Fruit fly (Drosophila melanogaster) whole organism, prepupa: Measurements from ENCODE around the gene CG33721.

Experiments used
- Blimp-1 ChIP-seq: fragments of 200-800 bp; sonication (Bioruptor generic); optimal IDR thresholded peaks from 3 replicates; lab custom pipeline; 2017; ENCODE audit warnings: missing biosample characterization, missing genetic modification characterization, mild to moderate bottlenecking, moderate library complexity, missing genetic modification reagents
- CG10631 ChIP-seq: fragments of 200-800 bp; sonication (Bioruptor generic); optimal IDR thresholded peaks from 2 replicates; lab custom pipeline; 2016; ENCODE audit warnings: missing biosample characterization, missing genetic modification characterization
- CG11294 ChIP-seq: fragments of 200-800 bp; sonication (Bioruptor generic); IDR thresholded peaks from 2 replicates; pipeline ENCODE4 v1.3.6; 2022; ENCODE audit warnings: missing biosample characterization, missing genetic modification characterization
- CG11902 ChIP-seq: fragments of 200-800 bp; sonication (Bioruptor generic); optimal IDR thresholded peaks from 3 replicates; lab custom pipeline; 2016; ENCODE audit warnings: missing biosample characterization, missing genetic modification characterization
- CG15336 ChIP-seq: fragments of 200-800 bp; sonication (Bioruptor generic); IDR thresholded peaks from 2 replicates; pipeline ENCODE4 v1.3.6; 2022; ENCODE audit warnings: missing biosample characterization, missing genetic modification characterization
- CG16779 ChIP-seq: fragments of 200-800 bp; sonication (Bioruptor generic); optimal IDR thresholded peaks from 3 replicates; lab custom pipeline; 2017; ENCODE audit warnings: missing biosample characterization, mild to moderate bottlenecking, missing genetic modification characterization
- CG3032 ChIP-seq: fragments of 200-800 bp; optimal IDR thresholded peaks from 2 replicates; lab custom pipeline; 2019; ENCODE audit warnings: missing biosample characterization, mild to moderate bottlenecking, missing genetic modification characterization, moderate library complexity
- CG31627 ChIP-seq: fragments of 200-800 bp; sonication (Bioruptor generic); optimal IDR thresholded peaks from 3 replicates; lab custom pipeline; 2016; ENCODE audit warnings: missing biosample characterization, missing genetic modification characterization
- CG32006 ChIP-seq: fragments of 200-800 bp; sonication (Bioruptor generic); optimal IDR thresholded peaks from 3 replicates; lab custom pipeline; 2017; ENCODE audit warnings: missing biosample characterization, mild to moderate bottlenecking, missing genetic modification characterization
- CG4318 ChIP-seq: fragments of 200-800 bp; sonication (Bioruptor generic); optimal IDR thresholded peaks from 3 replicates; lab custom pipeline; 2017; ENCODE audit warnings: missing biosample characterization, mild to moderate bottlenecking, missing genetic modification characterization
- CG6163 ChIP-seq: fragments of 200-800 bp; sonication (Bioruptor generic); IDR thresholded peaks from 3 replicates; pipeline ENCODE4 v1.3.6; 2022; ENCODE audit warnings: missing biosample characterization, missing genetic modification characterization
- CG6276 ChIP-seq: fragments of 200-800 bp; sonication (Bioruptor generic); optimal IDR thresholded peaks from 2 replicates; lab custom pipeline; 2017; ENCODE audit warnings: missing biosample characterization, mild to moderate bottlenecking, missing genetic modification characterization
- CG6808 ChIP-seq: fragments of 200-800 bp; sonication (Bioruptor generic); optimal IDR thresholded peaks from 3 replicates; lab custom pipeline; 2017; ENCODE audit warnings: missing biosample characterization, missing genetic modification characterization, mild to moderate bottlenecking, moderate library complexity, missing genetic modification reagents
- CG8119 ChIP-seq: fragments of 200-800 bp; sonication (Bioruptor generic); IDR thresholded peaks from 3 replicates; pipeline ENCODE4 v1.3.6; 2022; ENCODE audit warnings: missing biosample characterization, missing genetic modification characterization
- CG9139 ChIP-seq: fragments of 200-800 bp; sonication (Bioruptor generic); optimal IDR thresholded peaks from 3 replicates; lab custom pipeline; 2017; ENCODE audit warnings: missing biosample characterization, mild to moderate bottlenecking, missing genetic modification characterization
- Eip75B ChIP-seq: fragments of 200-800 bp; sonication (Bioruptor generic); optimal IDR thresholded peaks from 3 replicates; lab custom pipeline; 2016; ENCODE audit warnings: missing biosample characterization, missing genetic modification characterization
- Eip78C ChIP-seq: fragments of 200-800 bp; sonication (Bioruptor generic); peaks from one replicate; lab custom pipeline; 2016; ENCODE audit warnings: missing biosample characterization, missing genetic modification characterization
- Ets96B ChIP-seq: fragments of 200-800 bp; optimal IDR thresholded peaks from 2 replicates; lab custom pipeline; 2019; ENCODE audit warnings: missing biosample characterization, mild to moderate bottlenecking, missing genetic modification characterization, moderate library complexity
- Gug ChIP-seq: fragments of 200-800 bp; sonication (Bioruptor generic); IDR thresholded peaks from 2 replicates; pipeline ENCODE4 v1.3.6; 2022; ENCODE audit warnings: missing biosample characterization, missing genetic modification characterization
- Hr38 ChIP-seq: sonication (Bioruptor generic); optimal IDR thresholded peaks from 2 replicates; lab custom pipeline; 2016; ENCODE audit warnings: missing biosample characterization, missing genetic modification characterization
- Lpt ChIP-seq: fragments of 200-800 bp; sonication (Bioruptor generic); optimal IDR thresholded peaks from 3 replicates; lab custom pipeline; 2016; ENCODE audit warnings: missing biosample characterization, missing genetic modification characterization
- Met ChIP-seq: fragments of 200-800 bp; sonication (Bioruptor generic); optimal IDR thresholded peaks from 3 replicates; lab custom pipeline; 2016; ENCODE audit warnings: missing biosample characterization, missing genetic modification characterization
- Smox ChIP-seq: fragments of 200-800 bp; sonication (Bioruptor generic); optimal IDR thresholded peaks from 3 replicates; lab custom pipeline; 2016; ENCODE audit warnings: missing biosample characterization, missing genetic modification characterization
- Sox102F ChIP-seq: fragments of 200-800 bp; sonication (Bioruptor generic); optimal IDR thresholded peaks from 2 replicates; lab custom pipeline; 2016; ENCODE audit warnings: missing biosample characterization, mild to moderate bottlenecking, missing genetic modification characterization
- Sox15 ChIP-seq: fragments of 200-800 bp; sonication (Bioruptor generic); optimal IDR thresholded peaks from 3 replicates; lab custom pipeline; 2016; ENCODE audit warnings: missing biosample characterization, missing genetic modification characterization
- achi ChIP-seq: fragments of 200-800 bp; sonication (Bioruptor generic); optimal IDR thresholded peaks from 3 replicates; lab custom pipeline; 2016; ENCODE audit warnings: missing biosample characterization, missing genetic modification characterization
- acj6 ChIP-seq: fragments of 200-800 bp; sonication (Bioruptor generic); optimal IDR thresholded peaks from 3 replicates; lab custom pipeline; 2016; ENCODE audit warnings: missing biosample characterization, missing genetic modification characterization
- cyc ChIP-seq: fragments of 200-800 bp; sonication (Bioruptor generic); optimal IDR thresholded peaks from 3 replicates; lab custom pipeline; 2016; ENCODE audit warnings: missing biosample characterization, missing genetic modification characterization
- dac ChIP-seq: fragments of 200-800 bp; sonication (Bioruptor generic); optimal IDR thresholded peaks from 2 replicates; lab custom pipeline; 2017; ENCODE audit warnings: missing biosample characterization, mild to moderate bottlenecking, missing genetic modification characterization
- dsx ChIP-seq: fragments of 200-800 bp; optimal IDR thresholded peaks from 3 replicates; lab custom pipeline; 2019; ENCODE audit warnings: missing biosample characterization, mild to moderate bottlenecking, missing genetic modification characterization, moderate library complexity; ENCODE audit not compliant: poor library complexity, severe bottlenecking
- eg ChIP-seq: fragments of 200-800 bp; sonication (Bioruptor generic); IDR thresholded peaks from 3 replicates; pipeline ENCODE4 v1.3.6; 2022; ENCODE audit warnings: missing biosample characterization, missing genetic modification characterization
- esn ChIP-seq: fragments of 200-800 bp; sonication (Bioruptor generic); optimal IDR thresholded peaks from 2 replicates; lab custom pipeline; 2016; ENCODE audit warnings: missing biosample characterization, mild to moderate bottlenecking, missing genetic modification characterization, moderate library complexity
- fd59A ChIP-seq: fragments of 200-800 bp; sonication (Bioruptor generic); optimal IDR thresholded peaks from 2 replicates; lab custom pipeline; 2017; ENCODE audit warnings: missing biosample characterization, mild to moderate bottlenecking, missing genetic modification characterization, missing genetic modification reagents
- fd85E ChIP-seq: fragments of 200-800 bp; sonication (Bioruptor generic); optimal IDR thresholded peaks from 3 replicates; lab custom pipeline; 2016; ENCODE audit warnings: missing biosample characterization, missing genetic modification characterization
- fkh ChIP-seq: fragments of 200-800 bp; sonication (Bioruptor generic); optimal IDR thresholded peaks from 3 replicates; lab custom pipeline; 2017; ENCODE audit warnings: missing biosample characterization, mild to moderate bottlenecking, missing genetic modification characterization, moderate library complexity
- lz ChIP-seq: fragments of 200-800 bp; sonication (Bioruptor generic); optimal IDR thresholded peaks from 3 replicates; lab custom pipeline; 2016; ENCODE audit warnings: missing biosample characterization, missing genetic modification characterization
- net ChIP-seq: fragments of 200-800 bp; sonication (Bioruptor generic); optimal IDR thresholded peaks from 3 replicates; lab custom pipeline; 2016; ENCODE audit warnings: missing biosample characterization, missing genetic modification characterization
- pdm3 ChIP-seq: fragments of 200-800 bp; sonication (Bioruptor generic); optimal IDR thresholded peaks from 3 replicates; lab custom pipeline; 2016; ENCODE audit warnings: missing biosample characterization, missing genetic modification characterization
- salr ChIP-seq, 2 experiments: fragments of 200-800 bp; sonication (Bioruptor generic); optimal IDR thresholded peaks; 3 replicates each; lab custom pipeline; 2016 to 2018; ENCODE audit warnings: missing biosample characterization in 2 of 2, missing genetic modification characterization in 2 of 2, mild to moderate bottlenecking in 1 of 2
- spab ChIP-seq: fragments of 200-800 bp; sonication (Bioruptor generic); optimal IDR thresholded peaks from 2 replicates; lab custom pipeline; 2017; ENCODE audit warnings: missing biosample characterization, mild to moderate bottlenecking, missing genetic modification characterization, missing genetic modification reagents
- ss ChIP-seq, 2 experiments: fragments of 200-800 bp; sonication (Bioruptor generic); optimal IDR thresholded peaks; 2 replicates in 1 of 2; 3 replicates in 1 of 2; lab custom pipeline; 2017 to 2018; ENCODE audit warnings: mild to moderate bottlenecking in 2 of 2, missing biosample characterization in 2 of 2, missing genetic modification characterization in 2 of 2, moderate library complexity in 1 of 2
- svp ChIP-seq: fragments of 200-800 bp; sonication (Bioruptor generic); peaks from one replicate; lab custom pipeline; 2016; ENCODE audit warnings: missing biosample characterization, missing genetic modification characterization
- topi ChIP-seq: fragments of 200-800 bp; sonication (Bioruptor generic); optimal IDR thresholded peaks from 3 replicates; lab custom pipeline; 2016; ENCODE audit warnings: missing biosample characterization, missing genetic modification characterization
- vri ChIP-seq: fragments of 200-800 bp; sonication (Bioruptor generic); optimal IDR thresholded peaks from 3 replicates; lab custom pipeline; 2016; ENCODE audit warnings: missing biosample characterization, mild to moderate bottlenecking, missing genetic modification characterization

Gene CG33721

dm6 chr3R:22356464-22357410 is 25.9 kb downstream of the CG33721 start, which contains the start of gene Sar1 (continued):
- TF ChIP-seq Lpt (GFP tag; lab: Kevin White, UChicago) (no peak), Sox102F (GFP tag; lab: Kevin White, UChicago) (no peak), Smox (GFP tag; lab: Kevin White, UChicago) (no peak), CG11902 (GFP tag; lab: Kevin White, UChicago) (no peak), CG32006 (GFP tag; lab: Kevin White, UChicago) (no peak), Hr38 (GFP tag; lab: Kevin White, UChicago) (no peak), CG3032 (tag; lab: Kevin White, UChicago) (no peak), CG4318 (GFP tag; lab: Kevin White, UChicago) (no peak), Ets96B (tag; lab: Kevin White, UChicago) (no peak), vri (GFP tag; lab: Kevin White, UChicago) (peak; percentile 75), lz (no peak), esn (GFP tag; lab: Kevin White, UChicago) (no peak), dac (GFP tag; lab: Kevin White, UChicago) (no peak), Sox15 (no peak), fd85E (GFP tag; lab: Kevin White, UChicago) (no peak), Gug (no peak)

DNA sequence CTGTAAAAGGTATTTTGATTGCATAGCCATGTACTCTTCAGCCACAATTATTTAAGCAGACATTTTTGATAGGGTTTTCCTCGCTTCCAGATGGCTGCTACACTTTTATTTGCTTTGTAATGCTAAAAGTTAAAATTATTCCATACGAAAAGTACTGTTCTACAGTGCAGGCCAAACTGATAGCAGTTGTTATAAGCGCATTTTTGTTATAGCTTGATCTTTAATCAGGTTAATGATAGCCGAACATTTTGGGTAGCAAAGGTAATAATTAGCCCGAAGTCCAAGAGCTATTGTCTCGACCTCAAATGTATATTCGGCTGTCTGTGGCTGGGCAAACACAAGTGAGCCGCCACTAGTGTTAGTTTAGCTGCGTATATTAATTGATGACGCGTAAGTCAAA is 27.1 kb downstream of the CG33721 start:
- TF ChIP-seq fkh (GFP tag; lab: Kevin White, UChicago) (peak; percentile 43), CG10631 (GFP tag; lab: Kevin White, UChicago) (no peak)

DNA sequence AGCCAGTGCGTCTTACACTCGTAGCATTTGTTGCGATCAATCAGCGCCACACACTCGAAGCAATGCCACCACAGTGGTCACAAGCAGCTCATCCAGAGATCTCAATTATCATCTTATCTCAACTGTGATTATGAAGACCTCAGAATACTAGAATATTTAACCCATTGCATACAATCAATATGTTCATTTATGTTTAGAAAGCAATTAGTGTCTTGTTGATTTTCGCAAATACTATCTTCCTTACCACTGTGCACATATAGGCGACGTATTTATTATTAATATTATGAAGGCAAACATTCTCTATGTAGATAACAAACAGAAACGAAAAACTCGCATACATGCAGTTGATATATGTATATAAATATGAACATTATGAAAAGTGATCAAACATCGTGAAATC is 27.9 kb downstream of the CG33721 start:
- TF ChIP-seq svp (GFP tag; lab: Kevin White, UChicago) (peak; percentile 96), CG11294 (GFP tag; lab: Robert Waterston, UW) (peak; percentile 84), CG9139 (GFP tag; lab: Kevin White, UChicago) (no peak), CG16779 (peak; percentile 36), Gug (peak; percentile 90), CG11902 (GFP tag; lab: Kevin White, UChicago) (peak; percentile 63), spab (peak; percentile 78), dac (GFP tag; lab: Kevin White, UChicago) (no peak), pdm3 (GFP tag; lab: Kevin White, UChicago) (peak; percentile 90), CG31627 (GFP tag; lab: Kevin White, UChicago) (peak; percentile 68), CG15336 (GFP tag; lab: Robert Waterston, UW) (peak; percentile 88), Eip78C (GFP tag; lab: Kevin White, UChicago) (peak; percentile 97), fd59A (GFP tag; lab: Kevin White, UChicago) (peak; percentile 53), topi (GFP tag; lab: Kevin White, UChicago) (peak; percentile 80), net (GFP tag; lab: Kevin White, UChicago) (peak; percentile 86), cyc (GFP tag; lab: Kevin White, UChicago) (peak; percentile 64), Ets96B (tag; lab: Kevin White, UChicago) (peak; percentile 84), ss (GFP tag; optimal IDR thresholded peaks at IDR 0.05; lab: Kevin White, UChicago) (peak; percentile 34 to 68), CG6163 (GFP tag; lab: Robert Waterston, UW) (peak; percentile 87), CG4318 (GFP tag; lab: Kevin White, UChicago) (peak; percentile 63), CG6808 (GFP tag; lab: Kevin White, UChicago) (peak; percentile 72), fd85E (GFP tag; lab: Kevin White, UChicago) (peak; percentile 20), CG8119 (GFP tag; lab: Robert Waterston, UW) (peak; percentile 87), achi (peak; percentile 79), Lpt (GFP tag; lab: Kevin White, UChicago) (peak; percentile 70), dsx (GFP tag; lab: Kevin White, UChicago) (peak; percentile 76), Blimp-1 (no peak), Eip75B (GFP tag; lab: Kevin White, UChicago) (peak; percentile 75), salr (GFP tag; optimal IDR thresholded peaks at IDR 0.05; lab: Kevin White, UChicago) (peak; percentile 69 to 74), Sox15 (peak; percentile 71), eg (GFP tag; lab: Robert Waterston, UW) (peak; percentile 94), Met (GFP tag; lab: Kevin White, UChicago) (peak; percentile 77), CG6276 (GFP tag; lab: Kevin White, UChicago) (peak; percentile 82), Smox (GFP tag; lab: Kevin White, UChicago) (peak; percentile 81), acj6 (GFP tag; lab: Kevin White, UChicago) (peak; percentile 86)
